Fruit fly (Drosophila melanogaster) whole organism, embryonic: ENCODE measurements around the gene CG42269.

Source experiments
- Atf3 ChIP-seq: fragments of 200-800 bp; sonication (Bioruptor generic); optimal IDR thresholded peaks from 3 replicates; lab custom pipeline; 2016; ENCODE audit warnings: missing biosample characterization, missing genetic modification characterization
- Atf6 ChIP-seq: fragments of 200-800 bp; sonication (Bioruptor generic); IDR thresholded peaks from 2 replicates; pipeline ENCODE4 v1.3.6; 2022; ENCODE audit warnings: missing biosample characterization, missing genetic modification characterization
- CG10366 ChIP-seq: fragments of 200-800 bp; sonication (Bioruptor generic); IDR thresholded peaks from 2 replicates; pipeline ENCODE4 v1.3.6; 2022; ENCODE audit warnings: missing biosample characterization, missing genetic modification characterization
- CG10543 ChIP-seq: fragments of 200-800 bp; sonication (Bioruptor generic); optimal IDR thresholded peaks from 3 replicates; lab custom pipeline; 2017; ENCODE audit warnings: missing biosample characterization, mild to moderate bottlenecking, missing genetic modification characterization, moderate library complexity
- CG10565 ChIP-seq: fragments of 200-800 bp; sonication (Bioruptor generic); optimal IDR thresholded peaks from 3 replicates; lab custom pipeline; 2016; ENCODE audit warnings: missing biosample characterization, mild to moderate bottlenecking, missing genetic modification characterization
- CG12744 ChIP-seq: fragments of 200-800 bp; sonication (Bioruptor generic); optimal IDR thresholded peaks from 2 replicates; lab custom pipeline; 2016; ENCODE audit warnings: missing biosample characterization, missing genetic modification characterization
- CG17361 ChIP-seq: fragments of 200-800 bp; sonication (Bioruptor generic); IDR thresholded peaks from 3 replicates; pipeline ENCODE4 v1.3.6; 2022; ENCODE audit warnings: missing biosample characterization, missing genetic modification characterization
- CG2875 ChIP-seq: fragments of 200-800 bp; sonication (Bioruptor generic); optimal IDR thresholded peaks from 2 replicates; lab custom pipeline; 2017; ENCODE audit warnings: missing biosample characterization, mild to moderate bottlenecking, missing genetic modification characterization, missing genetic modification reagents
- CG32772 ChIP-seq: fragments of 200-800 bp; sonication (Bioruptor generic); IDR thresholded peaks from 2 replicates; pipeline ENCODE4 v1.3.6; 2022; ENCODE audit warnings: missing biosample characterization, missing genetic modification characterization
- CG3407 ChIP-seq: fragments of 200-800 bp; sonication (Bioruptor generic); optimal IDR thresholded peaks from 2 replicates; lab custom pipeline; 2018; ENCODE audit warnings: missing biosample characterization, mild to moderate bottlenecking, missing genetic modification characterization
- CG3847 ChIP-seq: fragments of 200-800 bp; sonication (Bioruptor generic); IDR thresholded peaks from 2 replicates; pipeline ENCODE4 v1.3.6; 2022; ENCODE audit warnings: missing biosample characterization, missing genetic modification characterization
- CG3995 ChIP-seq: fragments of 200-800 bp; sonication (Bioruptor generic); optimal IDR thresholded peaks from 3 replicates; lab custom pipeline; 2016; ENCODE audit warnings: missing biosample characterization, missing genetic modification characterization
- CG4328 ChIP-seq: fragments of 200-800 bp; sonication (Bioruptor generic); optimal IDR thresholded peaks from 3 replicates; lab custom pipeline; 2017; ENCODE audit warnings: missing biosample characterization, missing genetic modification reagents, missing genetic modification characterization
- CG43689 ChIP-seq: fragments of 200-800 bp; sonication (Bioruptor generic); IDR thresholded peaks from 2 replicates; pipeline ENCODE4 v1.3.6; 2022; ENCODE audit warnings: missing biosample characterization, missing genetic modification characterization
- CG4820 ChIP-seq: fragments of 200-800 bp; sonication (Bioruptor generic); optimal IDR thresholded peaks from 3 replicates; lab custom pipeline; 2016; ENCODE audit warnings: missing biosample characterization, missing genetic modification characterization
- CG6791 ChIP-seq: fragments of 200-800 bp; sonication (Bioruptor generic); IDR thresholded peaks from 3 replicates; pipeline ENCODE4 v1.3.6; 2022; ENCODE audit warnings: missing biosample characterization, missing genetic modification characterization; ENCODE audit not compliant: partially characterized antibody
- CG8924 ChIP-seq: fragments of 200-800 bp; optimal IDR thresholded peaks from 3 replicates; lab custom pipeline; 2019; ENCODE audit warnings: missing biosample characterization, mild to moderate bottlenecking, missing genetic modification characterization, moderate library complexity
- Dbx ChIP-seq: fragments of 200-800 bp; sonication (Bioruptor generic); IDR thresholded peaks from 3 replicates; pipeline ENCODE4 v1.3.6; 2022; ENCODE audit warnings: missing biosample characterization, missing genetic modification characterization
- Dfd ChIP-seq, 2 experiments: fragments of >200 bp; optimal IDR thresholded peaks; 2 replicates each; lab custom pipeline; 2017; ENCODE audit warnings: missing biosample characterization in 2 of 2, missing genetic modification characterization in 2 of 2
- Dref ChIP-seq: fragments of 200-800 bp; sonication (Bioruptor generic); IDR thresholded peaks from 2 replicates; pipeline ENCODE4 v1.3.6; 2022; ENCODE audit warnings: missing biosample characterization, missing genetic modification characterization
- ERR ChIP-seq: fragments of 200-800 bp; sonication (Bioruptor generic); optimal IDR thresholded peaks from 2 replicates; lab custom pipeline; 2016; ENCODE audit warnings: missing biosample characterization, missing genetic modification characterization
- Ets65A ChIP-seq: fragments of 200-800 bp; sonication (Bioruptor generic); peaks from one replicate; lab custom pipeline; 2016; ENCODE audit warnings: missing biosample characterization, missing genetic modification characterization
- HLH3B ChIP-seq: fragments of 200-800 bp; sonication (Bioruptor generic); IDR thresholded peaks from 2 replicates; pipeline ENCODE4 v1.3.6; 2022; ENCODE audit warnings: missing biosample characterization, missing genetic modification characterization
- HLHmδ ChIP-seq: fragments of 200-800 bp; sonication (Bioruptor generic); optimal IDR thresholded peaks from 2 replicates; lab custom pipeline; 2018; ENCODE audit warnings: missing biosample characterization, mild to moderate bottlenecking, missing genetic modification characterization, moderate library complexity
- Hmx ChIP-seq: fragments of 200-800 bp; sonication (Bioruptor generic); optimal IDR thresholded peaks from 2 replicates; lab custom pipeline; 2016; ENCODE audit warnings: missing biosample characterization, missing genetic modification characterization
- Hr39 ChIP-seq: fragments of >200 bp; optimal IDR thresholded peaks from 2 replicates; lab custom pipeline; 2017
- Hr78 ChIP-seq, 2 experiments: fragments of 200-800 bp in 1 of 2; fragments of >200 bp in 1 of 2; sonication (Bioruptor generic) in 1 of 2; optimal IDR thresholded peaks; 2 replicates each; lab custom pipeline; 2017 to 2019; ENCODE audit warnings: missing biosample characterization in 2 of 2, missing genetic modification characterization in 2 of 2, mild to moderate bottlenecking in 1 of 2, moderate library complexity in 1 of 2
- MBD-R2 ChIP-seq: fragments of 200-800 bp; sonication (Bioruptor generic); IDR thresholded peaks from 2 replicates; pipeline ENCODE4 v1.3.6; 2022; ENCODE audit warnings: missing biosample characterization, missing genetic modification characterization
- Rx ChIP-seq: fragments of 200-800 bp; sonication (Bioruptor generic); IDR thresholded peaks from 2 replicates; pipeline ENCODE4 v1.3.6; 2022; ENCODE audit warnings: missing biosample characterization, missing genetic modification characterization
- Sry-β ChIP-seq: fragments of 200-800 bp; sonication (Bioruptor generic); optimal IDR thresholded peaks from 2 replicates; lab custom pipeline; 2018; ENCODE audit warnings: missing biosample characterization, mild to moderate bottlenecking, missing genetic modification characterization, moderate library complexity
- Xbp1 ChIP-seq: fragments of 200-800 bp; sonication (Bioruptor generic); optimal IDR thresholded peaks from 3 replicates; lab custom pipeline; 2016; ENCODE audit warnings: missing biosample characterization, mild to moderate bottlenecking, missing genetic modification characterization
- Xrp1 ChIP-seq: fragments of 200-800 bp; sonication (Bioruptor generic); IDR thresholded peaks from 2 replicates; pipeline ENCODE4 v1.3.6; 2022; ENCODE audit warnings: missing biosample characterization, missing genetic modification characterization
- amos ChIP-seq: fragments of 200-800 bp; sonication (Bioruptor generic); IDR thresholded peaks from 2 replicates; pipeline ENCODE4 v1.3.6; 2022; ENCODE audit warnings: missing biosample characterization, missing genetic modification characterization; ENCODE audit not compliant: partially characterized antibody
- cato ChIP-seq: fragments of 200-800 bp; sonication (Bioruptor generic); optimal IDR thresholded peaks from 2 replicates; lab custom pipeline; 2016; ENCODE audit warnings: missing biosample characterization, missing genetic modification characterization, borderline replicate concordance
- danr ChIP-seq: fragments of 200-800 bp; sonication (Bioruptor generic); IDR thresholded peaks from 2 replicates; pipeline ENCODE4 v1.3.6; 2022; ENCODE audit warnings: missing biosample characterization, missing genetic modification characterization
- disco-r ChIP-seq: fragments of 200-800 bp; sonication (Bioruptor generic); optimal IDR thresholded peaks from 2 replicates; lab custom pipeline; 2016; ENCODE audit warnings: missing biosample characterization, missing genetic modification characterization
- dm ChIP-seq: fragments of 200-800 bp; sonication (Bioruptor generic); optimal IDR thresholded peaks from 3 replicates; lab custom pipeline; 2016; ENCODE audit warnings: missing biosample characterization, missing genetic modification characterization
- fd3F ChIP-seq: fragments of 200-800 bp; sonication (Bioruptor generic); optimal IDR thresholded peaks from 2 replicates; lab custom pipeline; 2018; ENCODE audit warnings: missing biosample characterization, mild to moderate bottlenecking, missing genetic modification characterization, moderate library complexity
- grn ChIP-seq: fragments of 200-800 bp; sonication (Bioruptor generic); optimal IDR thresholded peaks from 3 replicates; lab custom pipeline; 2017; ENCODE audit warnings: missing biosample characterization, missing genetic modification characterization
- otp ChIP-seq: fragments of 200-800 bp; sonication (Bioruptor generic); IDR thresholded peaks from 3 replicates; pipeline ENCODE4, ENCODE4 v1.3.6; 2022; ENCODE audit warnings: missing biosample characterization, missing genetic modification characterization
- pfk ChIP-seq: fragments of 200-800 bp; sonication (Bioruptor generic); optimal IDR thresholded peaks from 2 replicates; lab custom pipeline; 2018; ENCODE audit warnings: missing biosample characterization, mild to moderate bottlenecking, missing genetic modification characterization, moderate library complexity
- slbo ChIP-seq: fragments of 200-800 bp; sonication (Bioruptor generic); IDR thresholded peaks from 2 replicates; pipeline ENCODE4 v1.3.6; 2022; ENCODE audit warnings: missing biosample characterization, missing genetic modification characterization
- ttk ChIP-seq: fragments of 200-800 bp; sonication (Bioruptor generic); IDR thresholded peaks from 2 replicates; pipeline ENCODE4 v2.1.2; 2022; ENCODE audit warnings: missing biosample characterization, missing genetic modification characterization
- vnd ChIP-seq: fragments of 200-800 bp; sonication (Bioruptor generic); IDR thresholded peaks from 3 replicates; pipeline ENCODE4 v1.3.6; 2022; ENCODE audit warnings: missing biosample characterization, missing genetic modification characterization; ENCODE audit not compliant: partially characterized antibody
- zen ChIP-seq: fragments of 200-800 bp; sonication (Bioruptor generic); optimal IDR thresholded peaks from 3 replicates; lab custom pipeline; 2018; ENCODE audit warnings: missing biosample characterization, mild to moderate bottlenecking, missing genetic modification characterization, moderate library complexity

CG42269 gene

dm6 chr3L:6068178-6068577, 2.1 kb downstream of the CG42269 start (continued):
- TF ChIP-seq MBD-R2 (GFP tag; lab: Robert Waterston, UW) (0 out of 2 replicates have a peak, but pooled peaks have one; percentile 13), CG10366 (GFP tag; lab: Robert Waterston, UW) (no peak), CG43689 (GFP tag; lab: Robert Waterston, UW) (no peak), pfk (GFP tag; lab: Kevin White, UChicago) (no peak), Hmx (no peak), CG12744 (no peak), vnd (GFP tag; lab: Robert Waterston, UW) (no peak), zen (tag; lab: Kevin White, UChicago) (peak; percentile 95), disco-r (no peak), HLH3B (GFP tag; lab: Robert Waterston, UW) (no peak), CG3847 (no peak), CG8924 (no peak), Sry-β (GFP tag; lab: Kevin White, UChicago) (no peak), Ets65A (GFP tag; lab: Kevin White, UChicago) (no peak), amos (GFP tag; lab: Robert Waterston, UW) (no peak), CG3995 (no peak), slbo (no peak), Dref (GFP tag; lab: Robert Waterston, UW) (0 out of 2 replicates have a peak, but pooled peaks have one; percentile 1), Dfd (GFP tag; optimal IDR thresholded peaks at IDR 0.05; lab: Kevin White, UChicago) (no peak), CG4820 (no peak), CG6791 (GFP tag; lab: Robert Waterston, UW) (0 out of 3 replicates have a peak, but pooled peaks have one; percentile 36), Atf6 (GFP tag; lab: Robert Waterston, UW) (no peak), danr (GFP tag; lab: Robert Waterston, UW) (no peak), Rx (GFP tag; lab: Robert Waterston, UW) (no peak), CG4328 (no peak), cato (no peak), CG10543 (GFP tag; lab: Kevin White, UChicago) (no peak), Atf3 (GFP tag; lab: Kevin White, UChicago) (no peak), CG17361 (GFP tag; lab: Robert Waterston, UW) (no peak), ttk (GFP tag; lab: Robert Waterston, UW) (no peak), otp (GFP tag; lab: Robert Waterston, UW) (no peak), Hr39 (lab: Kevin White, UChicago) (peak; percentile 20), Xrp1 (no peak), fd3F (GFP tag; lab: Kevin White, UChicago) (no peak), CG2875 (GFP tag; lab: Kevin White, UChicago) (no peak)

dm6 chr3L:6070119-6070518, 4.0 kb downstream of the CG42269 start:
- TF ChIP-seq grn (GFP tag; lab: Kevin White, UChicago) (peak; percentile 73), Hr78 (GFP tag; optimal IDR thresholded peaks at IDR 0.05; lab: Kevin White, UChicago) (peak in 1 of 2 experiments; percentile 56), CG32772 (no peak), dm (GFP tag; lab: Kevin White, UChicago) (no peak), HLHmδ (GFP tag; lab: Kevin White, UChicago) (no peak), Xbp1 (GFP tag; lab: Kevin White, UChicago) (no peak), Dbx (no peak), CG3407 (GFP tag; lab: Kevin White, UChicago) (no peak), CG10565 (GFP tag; lab: Kevin White, UChicago) (no peak), ERR (no peak)
